Worm (Caenorhabditis elegans): ENCODE data around the gene B0432.8.

ce11 chrII:255124-255523, 23.4 kb downstream of the B0432.8 start:
- TF ChIP-seq nhr-11 (tag; optimal IDR thresholded peaks at IDR 0.05): peak; percentile 90
- TF ChIP-seq dmd-9 (GFP tag; IDR thresholded peaks at IDR 0.05): peak; percentile 87; the same call in 1 of the 2 replicates
- TF ChIP-seq hif-1 (tag; optimal IDR thresholded peaks at IDR 0.05): peak; percentile 11 to 89
- peak; percentile 28 to 77 for TF ChIP-seq mdl-1 (tag; optimal IDR thresholded peaks at IDR 0.05)
- peak; percentile 56 for TF ChIP-seq zip-2 (tag; optimal IDR thresholded peaks at IDR 0.05)
- peak in 1 of 2 experiments; percentile 45 for TF ChIP-seq unc-62 (GFP tag; optimal IDR thresholded peaks at IDR 0.05 in 1 of 2)
- TF ChIP-seq unc-62 (tag; optimal IDR thresholded peaks at IDR 0.05): no peak
- TF ChIP-seq lsy-2 (tag; optimal IDR thresholded peaks at IDR 0.05): peak; percentile 70 to 95
- no peak for TF ChIP-seq madf-5 (GFP tag; IDR thresholded peaks at IDR 0.05)
- TF ChIP-seq aly-2 (tag; optimal IDR thresholded peaks at IDR 0.05): no peak
- TF ChIP-seq vab-7 (GFP tag; IDR thresholded peaks at IDR 0.05): peak; percentile 84
- TF ChIP-seq zip-11 (GFP tag; IDR thresholded peaks at IDR 0.05): no peak
- peak; percentile 88; the same call in 1 of the 2 replicates for TF ChIP-seq F44E2.7 (GFP tag; IDR thresholded peaks at IDR 0.05)
- TF ChIP-seq ama-1 (optimal IDR thresholded peaks at IDR 0.05): no peak
- TF ChIP-seq snpc-4 (tag; optimal IDR thresholded peaks at IDR 0.05): no peak

Measured in whole organism, L4 larva.